Fruit fly (Drosophila melanogaster): ENCODE data around the gene Sxl.
A peak's percentile ranks its signal among the peaks of the same experiment; 100 is the strongest.

Gene Sxl

DNA sequence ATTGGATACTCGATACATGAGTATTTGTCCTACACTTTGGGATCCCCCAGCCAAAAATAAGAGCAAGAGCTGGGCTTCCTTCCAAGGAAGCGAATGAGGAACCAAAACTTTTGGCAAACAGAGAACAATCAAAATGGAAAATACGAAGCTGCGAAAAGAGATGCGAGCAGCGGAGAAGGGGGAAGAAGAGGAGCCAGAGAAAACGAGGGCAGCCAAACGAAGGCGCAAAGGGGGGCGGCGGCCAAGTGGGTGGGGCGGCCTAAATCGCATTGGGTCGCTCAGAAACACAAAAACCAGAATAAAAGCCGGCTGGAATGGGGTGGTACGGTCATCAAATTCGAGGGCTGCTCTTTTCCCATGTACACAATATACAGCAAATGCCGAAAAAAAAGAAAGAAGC lies 3.7 kb downstream of the Sxl start:
- TF ChIP-seq hbn (GFP tag; IDR thresholded peaks at IDR 0.05; ENCODE audit: partially characterized antibody) (no peak), CG2116 (GFP tag; optimal IDR thresholded peaks at IDR 0.05) (no peak), TFAM (GFP tag; optimal IDR thresholded peaks at IDR 0.05) (no peak), nerfin-1 (tag; optimal IDR thresholded peaks at IDR 0.05) (no peak), CG9727 (GFP tag; optimal IDR thresholded peaks at IDR 0.05) (no peak), bsh (GFP tag; optimal IDR thresholded peaks at IDR 0.05) (no peak), CG7745 (tag; optimal IDR thresholded peaks at IDR 0.05) (no peak), Opbp (GFP tag; IDR thresholded peaks at IDR 0.05; ENCODE audit: partially characterized antibody) (no peak), psq (GFP tag; optimal IDR thresholded peaks at IDR 0.05) (peak; percentile 4), CG13424 (tag; optimal IDR thresholded peaks at IDR 0.05) (no peak), D (optimal IDR thresholded peaks at IDR 0.05) (no peak), D (GFP tag; optimal IDR thresholded peaks at IDR 0.05) (no peak), CG10462 (GFP tag; optimal IDR thresholded peaks at IDR 0.05) (no peak), crol (GFP tag; IDR thresholded peaks at IDR 0.05) (peak; percentile 86), CG7928 (GFP tag; optimal IDR thresholded peaks at IDR 0.05) (no peak), repo (GFP tag; optimal IDR thresholded peaks at IDR 0.05) (no peak), tup (GFP tag; optimal IDR thresholded peaks at IDR 0.05) (no peak), sima (GFP tag; optimal IDR thresholded peaks at IDR 0.05) (no peak), CG9932 (GFP tag; IDR thresholded peaks at IDR 0.05) (0 out of 2 replicates have a peak, but pooled peaks have one; percentile 30), BEAF-32 (GFP tag; optimal IDR thresholded peaks at IDR 0.05) (no peak), CG17385 (GFP tag; optimal IDR thresholded peaks at IDR 0.05) (no peak), Sry-δ (GFP tag; optimal IDR thresholded peaks at IDR 0.05) (no peak), pros (GFP tag; optimal IDR thresholded peaks at IDR 0.05) (peak; percentile 41), CG16863 (GFP tag; optimal IDR thresholded peaks at IDR 0.05) (no peak), kni (GFP tag; optimal IDR thresholded peaks at IDR 0.05) (peak; percentile 29), tin (GFP tag; optimal IDR thresholded peaks at IDR 0.05) (no peak), Deaf1 (tag; optimal IDR thresholded peaks at IDR 0.05) (peak; percentile 59), CG30431 (GFP tag; optimal IDR thresholded peaks at IDR 0.05) (no peak), jing (GFP tag; optimal IDR thresholded peaks at IDR 0.05) (no peak), abd-A (tag; optimal IDR thresholded peaks at IDR 0.05) (peak; percentile 40), Bteb2 (GFP tag; optimal IDR thresholded peaks at IDR 0.05) (no peak), CG4854 (GFP tag; optimal IDR thresholded peaks at IDR 0.05) (no peak), gcm2 (GFP tag; optimal IDR thresholded peaks at IDR 0.05) (no peak), Hr3 (GFP tag; optimal IDR thresholded peaks at IDR 0.05) (no peak), croc (GFP tag; conservative IDR thresholded peaks at IDR 0.05) (no peak), CG1529 (GFP tag; optimal IDR thresholded peaks at IDR 0.05) (no peak), CG7987 (GFP tag; optimal IDR thresholded peaks at IDR 0.05) (no peak), B-H2 (GFP tag; optimal IDR thresholded peaks at IDR 0.05) (no peak), CG13296 (GFP tag; optimal IDR thresholded peaks at IDR 0.05) (no peak), btn (GFP tag; optimal IDR thresholded peaks at IDR 0.05) (no peak), dimm (GFP tag; IDR thresholded peaks at IDR 0.05) (no peak), Abd-B (GFP tag; optimal IDR thresholded peaks at IDR 0.05) (no peak), Bgb (GFP tag; IDR thresholded peaks at IDR 0.05; ENCODE audit: partially characterized antibody) (0 out of 2 replicates have a peak, but pooled peaks have one; percentile 30), p53 (GFP tag; optimal IDR thresholded peaks at IDR 0.05) (no peak), Drgx (GFP tag; IDR thresholded peaks at IDR 0.05) (no peak), lmd (GFP tag; IDR thresholded peaks at IDR 0.05) (no peak), CG13894 (tag; optimal IDR thresholded peaks at IDR 0.05) (peak; percentile 28), hth (optimal IDR thresholded peaks at IDR 0.05) (no peak), zen2 (GFP tag; IDR thresholded peaks at IDR 0.05; ENCODE audit: partially characterized antibody) (no peak), CG8089 (GFP tag; optimal IDR thresholded peaks at IDR 0.05) (no peak), CG10431 (GFP tag; optimal IDR thresholded peaks at IDR 0.05) (peak; percentile 78), CG12236 (GFP tag; optimal IDR thresholded peaks at IDR 0.05) (no peak)
